Worm (Caenorhabditis elegans): ENCODE results near the gene lro-1.
A peak's percentile ranks its signal among the peaks of the same experiment; 100 is the strongest.

DNA sequence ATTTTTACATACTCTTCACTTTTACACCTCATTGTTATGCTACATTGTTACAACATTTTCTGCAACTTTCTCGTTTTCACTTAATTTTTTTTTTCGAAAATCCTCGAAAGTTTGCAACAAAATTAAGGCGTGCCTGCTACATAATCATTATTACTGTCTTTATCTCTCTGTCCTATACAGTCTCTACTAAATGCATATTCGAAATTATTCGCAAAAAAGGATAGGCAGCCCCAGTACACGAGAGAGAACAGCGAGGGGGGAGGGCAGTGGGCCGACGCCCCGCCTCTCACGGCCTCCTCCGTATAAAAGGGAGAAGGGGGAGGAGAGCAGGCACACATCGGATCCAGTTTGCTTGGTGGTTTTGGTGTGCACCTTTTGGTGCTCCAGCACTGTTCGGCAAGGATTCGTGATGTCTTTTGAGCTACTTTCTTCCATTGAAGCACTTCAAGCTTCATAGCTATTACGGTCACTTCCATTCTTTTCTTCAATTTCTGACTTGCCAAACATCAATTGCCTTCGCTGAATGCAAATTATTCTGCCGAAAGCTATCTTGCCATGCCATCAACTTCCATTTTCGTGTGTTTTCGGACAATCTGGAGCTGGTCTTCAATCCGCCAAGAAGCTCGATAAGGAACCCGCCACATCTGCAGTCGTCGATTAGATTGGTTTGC is 19.8 kb upstream of the lro-1 start:
- TF ChIP-seq ztf-23 (GFP tag; IDR thresholded peaks at IDR 0.05) (no peak), ztf-29 (GFP tag; IDR thresholded peaks at IDR 0.05) (no peak), klf-2 (GFP tag; conservative IDR thresholded peaks at IDR 0.05) (no peak), flt-1 (GFP tag; IDR thresholded peaks at IDR 0.05) (peak; percentile 36; the same call in 1 of the 2 replicates), cog-1 (tag; optimal IDR thresholded peaks at IDR 0.05) (peak; percentile 10), med-1 (GFP tag; optimal IDR thresholded peaks at IDR 0.05; ENCODE audit: insufficient read depth) (no peak), ref-1 (GFP tag; conservative IDR thresholded peaks at IDR 0.05) (no peak)

Data from whole organism, midembryonic.